Worm (Caenorhabditis elegans) whole organism, L1 larva: ENCODE data around the gene F46F5.8.

ENCODE experiments used
- C04F5.9 ChIP-seq: sonication (generic microtip); optimal IDR thresholded peaks from 2 replicates; lab custom pipeline; 2016; ENCODE audit warnings: missing genetic modification characterization, missing compliant biosample characterization
- C16A3.4 ChIP-seq: fragments of 150-350 bp; optimal IDR thresholded peaks from 2 replicates; lab custom pipeline; 2014; ENCODE audit warnings: missing biosample characterization, missing genetic modification characterization
- C34B4.2 ChIP-seq: sonication (generic microtip); optimal IDR thresholded peaks from 2 replicates; lab custom pipeline; 2017; ENCODE audit warnings: mild to moderate bottlenecking, missing genetic modification characterization, missing compliant biosample characterization
- F16B12.6 ChIP-seq: fragments of 150-350 bp; optimal IDR thresholded peaks from 2 replicates; lab custom pipeline; 2014; ENCODE audit warnings: missing biosample characterization, missing genetic modification characterization
- aha-1 ChIP-seq: fragments of 150-350 bp; optimal IDR thresholded peaks from 2 replicates; lab custom pipeline; 2014; ENCODE audit warnings: missing biosample characterization, missing genetic modification characterization
- aly-2 ChIP-seq: fragments of 150-350 bp; optimal IDR thresholded peaks from 2 replicates; lab custom pipeline; 2014; ENCODE audit warnings: missing biosample characterization, missing genetic modification characterization
- ama-1 ChIP-seq: fragments of 150-350 bp; optimal IDR thresholded peaks from 2 replicates; lab custom pipeline; 2014
- ceh-88 ChIP-seq: fragments of 200-800 bp; sonication (Bioruptor generic); IDR thresholded peaks from 2 replicates; pipeline ENCODE4 v1.3.6; 2022; ENCODE audit warnings: missing genetic modification characterization, missing compliant biosample characterization
- dpl-1 ChIP-seq, 3 experiments: fragments of 150-350 bp in 2 of 3; sonication (generic microtip) in 1 of 3; optimal IDR thresholded peaks; 2 replicates each; lab custom pipeline; 2014 to 2017; ENCODE audit warnings: missing biosample characterization in 3 of 3, missing genetic modification characterization in 3 of 3, missing genetic modification reagents in 3 of 3
- egl-13 ChIP-seq: sonication (generic microtip); optimal IDR thresholded peaks from 2 replicates; lab custom pipeline; 2016; ENCODE audit warnings: missing genotype, missing genetic modification reagents, missing genetic modification characterization, missing compliant biosample characterization
- elt-2 ChIP-seq: sonication (generic microtip); optimal IDR thresholded peaks from 2 replicates; lab custom pipeline; 2016; ENCODE audit warnings: missing genetic modification characterization, mild to moderate bottlenecking, inconsistent platforms, missing compliant biosample characterization, missing genetic modification reagents
- fkh-4 ChIP-seq: sonication (generic microtip); optimal IDR thresholded peaks from 2 replicates; lab custom pipeline; 2016; ENCODE audit warnings: missing compliant biosample characterization, missing genetic modification characterization, borderline replicate concordance
- fkh-8 ChIP-seq: sonication (generic microtip); optimal IDR thresholded peaks from 2 replicates; lab custom pipeline; 2016; ENCODE audit warnings: mild to moderate bottlenecking, missing genetic modification characterization, missing compliant biosample characterization
- fos-1 ChIP-seq: fragments of 150-350 bp; optimal IDR thresholded peaks from 2 replicates; lab custom pipeline; 2014; ENCODE audit warnings: missing biosample characterization, missing genetic modification characterization
- hlh-17 ChIP-seq: fragments of 200-800 bp; sonication (Bioruptor generic); optimal IDR thresholded peaks from 2 replicates; lab custom pipeline; 2018; ENCODE audit warnings: missing genetic modification characterization, mild to moderate bottlenecking, missing compliant biosample characterization, moderate library complexity, borderline replicate concordance
- hpl-2 ChIP-seq: fragments of 150-350 bp; optimal IDR thresholded peaks from 2 replicates; lab custom pipeline; 2014; ENCODE audit warnings: missing biosample characterization, missing genetic modification reagents, missing genetic modification characterization
- irx-1 ChIP-seq: sonication (generic microtip); optimal IDR thresholded peaks from 2 replicates; lab custom pipeline; 2016; ENCODE audit warnings: missing genetic modification characterization, missing compliant biosample characterization
- isw-1 ChIP-seq: fragments of 200-800 bp; sonication (Bioruptor generic); IDR thresholded peaks from 2 replicates; pipeline ENCODE4 v1.3.6; 2022; ENCODE audit warnings: missing genetic modification characterization, missing compliant biosample characterization
- jun-1 ChIP-seq: fragments of 150-350 bp; optimal IDR thresholded peaks from 2 replicates; lab custom pipeline; 2014; ENCODE audit warnings: missing biosample characterization, missing genetic modification reagents, missing genetic modification characterization
- lin-13 ChIP-seq: fragments of 150-350 bp; optimal IDR thresholded peaks from 2 replicates; lab custom pipeline; 2014; ENCODE audit warnings: missing biosample characterization, missing genetic modification reagents, missing genetic modification characterization
- lin-15B ChIP-seq: fragments of 150-350 bp; sonication (generic microtip); optimal IDR thresholded peaks from 3 replicates; lab custom pipeline; 2014; ENCODE audit warnings: missing biosample characterization, missing genetic modification characterization
- lin-39 ChIP-seq: fragments of 150-350 bp; optimal IDR thresholded peaks from 2 replicates; lab custom pipeline; 2014; ENCODE audit warnings: missing biosample characterization, missing genetic modification reagents, missing genetic modification characterization
- mab-9 ChIP-seq: fragments of 200-800 bp; sonication (Bioruptor generic); IDR thresholded peaks from 2 replicates; pipeline ENCODE4 v1.3.6; 2022; ENCODE audit warnings: missing genetic modification reagents, missing genetic modification characterization, missing compliant biosample characterization
- mef-2 ChIP-seq: fragments of 150-350 bp; optimal IDR thresholded peaks from 2 replicates; lab custom pipeline; 2014; ENCODE audit warnings: missing biosample characterization, missing genetic modification characterization
- mep-1 ChIP-seq: fragments of 150-350 bp; optimal IDR thresholded peaks from 2 replicates; lab custom pipeline; 2014; ENCODE audit warnings: missing biosample characterization, missing genetic modification characterization
- nhr-20 ChIP-seq: sonication (generic microtip); optimal IDR thresholded peaks from 2 replicates; lab custom pipeline; 2016; ENCODE audit warnings: mild to moderate bottlenecking, missing genetic modification characterization, missing compliant biosample characterization
- nhr-77 ChIP-seq: fragments of 150-350 bp; optimal IDR thresholded peaks from 2 replicates; lab custom pipeline; 2014; ENCODE audit warnings: missing biosample characterization, missing genetic modification characterization
- nhr-85 ChIP-seq: sonication (generic microtip); peaks from one replicate; lab custom pipeline; 2016; ENCODE audit warnings: missing genetic modification characterization, inconsistent platforms, missing compliant biosample characterization
- nhr-90 ChIP-seq: sonication (generic microtip); optimal IDR thresholded peaks from 2 replicates; lab custom pipeline; 2016; ENCODE audit warnings: mild to moderate bottlenecking, missing genetic modification characterization, missing compliant biosample characterization; ENCODE audit not compliant: poor library complexity
- rnt-1 ChIP-seq: sonication (generic microtip); optimal IDR thresholded peaks from 2 replicates; lab custom pipeline; 2016; ENCODE audit warnings: mild to moderate bottlenecking, missing genetic modification characterization, moderate library complexity, missing compliant biosample characterization
- snpc-4 ChIP-seq: fragments of 150-350 bp; optimal IDR thresholded peaks from 2 replicates; lab custom pipeline; 2014; ENCODE audit warnings: missing biosample characterization, missing genetic modification characterization
- sptf-1 ChIP-seq: fragments of 150-350 bp; optimal IDR thresholded peaks from 2 replicates; lab custom pipeline; 2014; ENCODE audit warnings: missing biosample characterization, missing genetic modification characterization
- swsn-7 ChIP-seq: sonication (generic microtip); optimal IDR thresholded peaks from 2 replicates; lab custom pipeline; 2016; ENCODE audit warnings: missing genetic modification characterization, missing compliant biosample characterization
- tlp-1 ChIP-seq: fragments of 150-350 bp; optimal IDR thresholded peaks from 2 replicates; lab custom pipeline; 2014; ENCODE audit warnings: missing biosample characterization, missing genetic modification characterization
- unc-30 ChIP-seq: sonication (generic microtip); optimal IDR thresholded peaks from 2 replicates; lab custom pipeline; 2017; ENCODE audit warnings: missing biosample characterization, missing genetic modification characterization
- unc-62 ChIP-seq: fragments of 150-350 bp; optimal IDR thresholded peaks from 2 replicates; lab custom pipeline; 2014; ENCODE audit warnings: missing biosample characterization, missing genetic modification reagents, missing genetic modification characterization
- unc-98 ChIP-seq: fragments of 200-800 bp; sonication (Bioruptor generic); IDR thresholded peaks from 2 replicates; pipeline ENCODE4 v1.3.6; 2022; ENCODE audit warnings: missing genetic modification characterization, missing compliant biosample characterization
- vab-15 ChIP-seq: sonication (generic microtip); optimal IDR thresholded peaks from 2 replicates; lab custom pipeline; 2017; ENCODE audit warnings: missing genotype, mild to moderate bottlenecking, missing genetic modification characterization, missing compliant biosample characterization

Gene F46F5.8

DNA sequence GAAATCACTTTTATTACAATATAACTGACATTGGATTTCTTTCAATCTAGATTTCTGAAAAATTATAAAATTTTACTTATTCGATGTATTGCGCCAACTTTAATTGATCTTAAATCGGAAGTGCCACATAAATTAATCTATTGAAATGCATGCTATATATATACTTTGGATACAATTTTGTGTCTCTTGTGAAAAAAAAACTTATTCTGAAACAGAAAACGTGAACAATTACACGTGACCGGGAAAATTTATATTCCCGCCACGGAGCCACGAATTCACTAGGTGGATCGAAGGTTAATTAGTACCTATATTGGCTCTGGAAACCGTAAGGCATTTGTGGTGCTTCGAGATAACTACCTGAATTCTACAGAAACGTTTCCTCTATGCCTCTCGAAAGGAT lies 21.7 kb downstream of the F46F5.8 start, which contains the start of gene F46F5.14:
Gene F46F5.14, plus strand, starts transcription at position 301 of the 400 bp plus-strand sequence.
- no peak for TF ChIP-seq aha-1 (tag; lab: Kevin White, UChicago)
- TF ChIP-seq C16A3.4 (tag; lab: Kevin White, UChicago): no peak
- TF ChIP-seq hlh-17 (GFP tag; lab: Kevin White, UChicago): no peak
- TF ChIP-seq rnt-1 (tag; lab: Kevin White, UChicago): no peak
- no peak for TF ChIP-seq fos-1
- no peak for TF ChIP-seq mab-9 (GFP tag; lab: Robert Waterston, UW)
- TF ChIP-seq aly-2 (tag; lab: Kevin White, UChicago): no peak
- no peak for TF ChIP-seq mep-1
- no peak for TF ChIP-seq sptf-1 (tag; lab: Kevin White, UChicago)
- TF ChIP-seq tlp-1 (tag; lab: Kevin White, UChicago): no peak
- TF ChIP-seq dpl-1 (GFP tag; optimal IDR thresholded peaks at IDR 0.05; lab: Kevin White, UChicago): no peak
- TF ChIP-seq fkh-8 (tag; lab: Kevin White, UChicago): no peak
- TF ChIP-seq unc-30 (tag; lab: Kevin White, UChicago): no peak
- no peak for TF ChIP-seq fkh-4
- TF ChIP-seq nhr-20 (tag; lab: Kevin White, UChicago): no peak
- TF ChIP-seq ceh-88 (GFP tag; lab: Robert Waterston, UW): no peak
- TF ChIP-seq elt-2: no peak
- TF ChIP-seq egl-13 (tag; lab: Kevin White, UChicago): no peak
- TF ChIP-seq isw-1 (GFP tag; lab: Robert Waterston, UW): no peak
- TF ChIP-seq snpc-4 (tag; lab: Kevin White, UChicago): no peak
- TF ChIP-seq, all 84 proteins: peak for 0

DNA sequence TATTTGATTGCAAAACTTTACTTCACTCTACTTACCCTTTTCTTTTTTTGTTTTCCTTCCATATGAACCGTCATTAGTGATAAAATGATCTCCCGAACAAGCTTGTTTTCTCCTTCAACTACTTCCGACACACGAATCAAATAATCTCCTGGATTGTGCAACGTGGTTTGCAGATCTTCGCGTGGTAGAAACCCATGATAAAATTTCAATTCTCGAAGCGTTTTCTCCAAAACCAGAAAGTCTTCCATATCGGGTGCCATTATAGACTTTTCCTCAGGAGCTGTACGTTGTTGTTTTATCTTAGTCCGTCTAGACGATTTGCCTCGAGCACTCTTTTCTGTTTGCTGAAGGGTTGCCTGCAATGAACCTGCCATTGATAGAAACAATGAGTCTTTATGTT lies 24.0 kb downstream of the F46F5.8 start:
- TF ChIP-seq C34B4.2 (tag; lab: Kevin White, UChicago) (no peak), mab-9 (GFP tag; lab: Robert Waterston, UW) (no peak), jun-1 (tag; lab: Kevin White, UChicago) (no peak), fkh-4 (no peak), nhr-90 (tag; lab: Kevin White, UChicago) (no peak)

ce11 chrII:796916-797315 lies 24.5 kb downstream of the F46F5.8 start:
- no peak for TF ChIP-seq lin-13 (GFP tag; lab: Kevin White, UChicago)
- no peak for TF ChIP-seq irx-1 (tag; lab: Kevin White, UChicago)
- no peak for TF ChIP-seq swsn-7 (tag; lab: Kevin White, UChicago)
- TF ChIP-seq C04F5.9 (tag; lab: Kevin White, UChicago): no peak
- TF ChIP-seq nhr-85 (tag; lab: Kevin White, UChicago): no peak
- no peak for TF ChIP-seq unc-98 (GFP tag; lab: Robert Waterston, UW)
- TF ChIP-seq nhr-77: no peak
- TF ChIP-seq hpl-2 (GFP tag; lab: Kevin White, UChicago): no peak
- TF ChIP-seq nhr-20 (tag; lab: Kevin White, UChicago): no peak
- TF ChIP-seq F16B12.6: no peak
- TF ChIP-seq unc-62 (GFP tag; lab: Kevin White, UChicago): no peak
- no peak for TF ChIP-seq isw-1 (GFP tag; lab: Robert Waterston, UW)
- no peak for TF ChIP-seq mef-2
- no peak for TF ChIP-seq snpc-4 (tag; lab: Kevin White, UChicago)

DNA sequence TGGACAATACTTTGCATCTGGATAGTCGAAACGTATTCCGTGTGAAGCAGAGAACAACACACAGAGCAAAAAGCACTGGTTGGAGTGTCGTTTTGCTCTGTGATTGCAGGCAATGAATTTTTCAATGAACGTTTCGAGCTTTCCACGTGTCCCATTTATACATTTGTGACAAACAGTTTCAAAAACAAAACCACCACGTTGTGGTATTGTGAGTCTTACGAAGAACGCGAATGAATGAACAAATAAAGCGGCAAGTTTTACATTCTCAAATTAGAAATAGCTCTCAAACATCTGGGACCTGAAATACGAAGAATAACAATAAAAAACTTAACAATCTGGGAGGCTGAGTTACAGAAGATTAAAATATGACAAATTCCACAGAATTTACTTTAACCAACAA lies 29.6 kb downstream of the F46F5.8 start, which contains the start of gene F46F5.1:
Gene F46F5.1, minus strand, starts transcription at position 101 of the 400 bp plus-strand sequence.
- no peak for TF ChIP-seq dpl-1 (GFP tag; optimal IDR thresholded peaks at IDR 0.05; lab: Kevin White, UChicago)
- no peak for TF ChIP-seq lin-15B (tag; lab: Kevin White, UChicago)
- no peak for TF ChIP-seq fos-1
- TF ChIP-seq ama-1: no peak
- TF ChIP-seq nhr-20 (tag; lab: Kevin White, UChicago): no peak

ce11 chrII:788139-788538 lies 33.3 kb downstream of the F46F5.8 start, which contains the start of gene F46F5.15:
Gene F46F5.15 (plus strand): TSS chrII:788439.
- TF ChIP-seq lin-39: no peak
- TF ChIP-seq nhr-90 (tag; lab: Kevin White, UChicago): no peak
- TF ChIP-seq vab-15: no peak
- TF ChIP-seq, all 84 proteins: peak for 0
